Worm (Caenorhabditis elegans): ENCODE measurements around the gene rhr-2.

- TF ChIP-seq flh-1 (GFP tag; optimal IDR thresholded peaks at IDR 0.05) = no peak
- TF ChIP-seq sptf-1 (tag; optimal IDR thresholded peaks at IDR 0.05) = no peak
- no peak for TF ChIP-seq zip-8 (tag; optimal IDR thresholded peaks at IDR 0.05)
- TF ChIP-seq nhr-28 (tag; optimal IDR thresholded peaks at IDR 0.05) = no peak
- no peak for TF ChIP-seq lsy-2 (tag; optimal IDR thresholded peaks at IDR 0.05)
- no peak for TF ChIP-seq nhr-76 (tag; optimal IDR thresholded peaks at IDR 0.05)
- TF ChIP-seq nhr-12 (tag; optimal IDR thresholded peaks at IDR 0.05) = no peak
- TF ChIP-seq elt-3 (tag; optimal IDR thresholded peaks at IDR 0.05) = no peak
- no peak for TF ChIP-seq pha-4 (tag; optimal IDR thresholded peaks at IDR 0.05)
- TF ChIP-seq unc-39 (tag; optimal IDR thresholded peaks at IDR 0.05) = no peak
- no peak for TF ChIP-seq snpc-4 (tag; optimal IDR thresholded peaks at IDR 0.05)
Observed at ce11 chrV:11716930-11717329, 13.0 kb downstream of the rhr-2 start.
